Worm (Caenorhabditis elegans) whole organism, early embryonic: ENCODE data around the gene degl-2.

Source experiments
- B0310.2 ChIP-seq: sonication (generic microtip); optimal IDR thresholded peaks from 2 replicates; lab custom pipeline; 2016; ENCODE audit warnings: mild to moderate bottlenecking, missing genetic modification characterization, missing compliant biosample characterization
- F13C5.2 ChIP-seq: sonication (generic microtip); optimal IDR thresholded peaks from 2 replicates; lab custom pipeline; 2017; ENCODE audit warnings: mild to moderate bottlenecking, missing genetic modification characterization, inconsistent platforms, missing compliant biosample characterization
- aly-1 ChIP-seq: sonication (generic microtip); optimal IDR thresholded peaks from 2 replicates; lab custom pipeline; 2016; ENCODE audit warnings: missing genetic modification characterization, missing compliant biosample characterization
- ama-1 ChIP-seq: fragments of 150-350 bp; optimal IDR thresholded peaks from 2 replicates; lab custom pipeline; 2014
- ets-7 ChIP-seq: sonication (generic microtip); optimal IDR thresholded peaks from 2 replicates; lab custom pipeline; 2016; ENCODE audit warnings: missing genotype, missing genetic modification characterization, missing compliant biosample characterization
- flt-1 ChIP-seq: fragments of 200-800 bp; sonication (Bioruptor generic); IDR thresholded peaks from 2 replicates; pipeline ENCODE4 v1.3.6; 2022; ENCODE audit warnings: missing genetic modification characterization, missing compliant biosample characterization
- hmbx-1 ChIP-seq: sonication (generic microtip); optimal IDR thresholded peaks from 2 replicates; lab custom pipeline; 2016; ENCODE audit warnings: mild to moderate bottlenecking, missing genetic modification characterization, missing compliant biosample characterization
- hmg-4 ChIP-seq: fragments of 200-800 bp; sonication (Bioruptor generic); optimal IDR thresholded peaks from 2 replicates; lab custom pipeline; 2018; ENCODE audit warnings: mild to moderate bottlenecking, missing genetic modification characterization, missing compliant biosample characterization
- hnd-1 ChIP-seq: sonication (generic microtip); optimal IDR thresholded peaks from 2 replicates; lab custom pipeline; 2016; ENCODE audit warnings: missing genetic modification characterization, missing compliant biosample characterization
- scrt-1 ChIP-seq: fragments of 200-800 bp; sonication (Bioruptor generic); IDR thresholded peaks from 2 replicates; pipeline ENCODE4 v1.3.6; 2022; ENCODE audit warnings: missing genetic modification characterization, missing compliant biosample characterization
- sea-1 ChIP-seq: fragments of 200-800 bp; sonication (Bioruptor generic); conservative IDR thresholded peaks from 2 replicates; pipeline ENCODE4 v1.3.6; 2022; ENCODE audit warnings: missing genetic modification characterization, missing compliant biosample characterization
- tbx-11 ChIP-seq: fragments of 200-800 bp; sonication (Bioruptor generic); IDR thresholded peaks from 2 replicates; pipeline ENCODE4 v1.3.6; 2022; ENCODE audit warnings: missing genetic modification characterization, missing compliant biosample characterization
- tbx-37 ChIP-seq: fragments of 200-800 bp; sonication (Bioruptor generic); conservative IDR thresholded peaks from 2 replicates; pipeline ENCODE4 v1.3.6; 2022; ENCODE audit warnings: missing genetic modification reagents, missing genetic modification characterization, missing compliant biosample characterization

DNA sequence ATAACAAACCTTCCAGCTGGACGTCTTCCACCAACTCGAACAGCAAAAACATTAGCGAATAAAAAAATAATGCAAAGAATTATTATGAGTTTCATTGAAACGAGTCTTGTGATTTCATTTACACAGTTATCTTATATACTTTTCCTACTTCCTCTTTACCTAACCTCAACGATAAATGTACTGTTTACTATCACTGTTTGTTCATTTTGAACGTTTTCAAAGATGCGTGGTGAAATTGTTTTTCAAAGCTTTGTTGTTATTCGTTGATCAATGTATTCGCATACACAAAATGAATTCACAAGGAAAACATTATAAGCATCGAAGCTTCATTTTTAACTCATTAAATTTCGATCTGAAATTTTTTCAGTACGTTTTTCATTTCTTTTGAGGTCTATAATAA is 21.0 kb upstream of the degl-2 start, which contains the start of gene W09C2.7:
- TF ChIP-seq tbx-11 (no peak), sea-1 (GFP tag; lab: Robert Waterston, UW) (no peak), B0310.2 (tag; lab: Kevin White, UChicago) (no peak), hnd-1 (tag; lab: Kevin White, UChicago) (no peak), F13C5.2 (tag; lab: Kevin White, UChicago) (no peak), ama-1 (no peak), scrt-1 (GFP tag; lab: Robert Waterston, UW) (no peak), hmg-4 (no peak), hmbx-1 (tag; lab: Kevin White, UChicago) (no peak), ets-7 (tag; lab: Kevin White, UChicago) (no peak), flt-1 (GFP tag; lab: Robert Waterston, UW) (no peak), aly-1 (tag; lab: Kevin White, UChicago) (no peak), tbx-37 (GFP tag; lab: Robert Waterston, UW) (no peak)
